Worm (Caenorhabditis elegans): ENCODE data around the gene dpy-28.
A peak's percentile ranks its signal among the peaks of the same experiment; 100 is the strongest.

The dpy-28 gene

ce11 chrIII:10730510-10730909 lies 32.4 kb upstream of the dpy-28 start, which contains the start of gene tat-3:
Gene tat-3, minus strand, starts transcription at chrIII:10730705.
- TF ChIP-seq snpc-1.1 (tag; optimal IDR thresholded peaks at IDR 0.05; ENCODE audit: insufficient read depth) (no peak), hlh-12 (tag; optimal IDR thresholded peaks at IDR 0.05) (no peak), lsl-1 (GFP tag; optimal IDR thresholded peaks at IDR 0.05) (peak; percentile 78), madf-10 (tag; optimal IDR thresholded peaks at IDR 0.05) (no peak), D2030.7 (GFP tag; IDR thresholded peaks at IDR 0.05) (peak; percentile 34; the same call in 1 of the 2 replicates), ama-1 (optimal IDR thresholded peaks at IDR 0.05) (no peak), ama-1 (GFP tag; optimal IDR thresholded peaks at IDR 0.05) (no peak), B0336.3 (GFP tag; IDR thresholded peaks at IDR 0.05) (no peak), rec-8 (tag; optimal IDR thresholded peaks at IDR 0.05) (no peak), ceh-91 (GFP tag; IDR thresholded peaks at IDR 0.05) (peak; percentile 33; the same call in 1 of the 2 replicates), mcd-1 (GFP tag; IDR thresholded peaks at IDR 0.05) (0 out of 2 replicates have a peak, but pooled peaks have one; percentile 13), madf-6 (GFP tag; IDR thresholded peaks at IDR 0.05) (peak; percentile 61), die-1 (tag; optimal IDR thresholded peaks at IDR 0.05) (no peak), F33H1.4 (GFP tag; IDR thresholded peaks at IDR 0.05) (peak; percentile 49), lin-40 (tag; optimal IDR thresholded peaks at IDR 0.05) (no peak), ekl-4 (GFP tag; IDR thresholded peaks at IDR 0.05) (0 out of 2 replicates have a peak, but pooled peaks have one; percentile 20), dox-1 (GFP tag; IDR thresholded peaks at IDR 0.05) (0 out of 2 replicates have a peak, but pooled peaks have one; percentile 19)

ce11 chrIII:10733300-10733699 lies 29.6 kb upstream of the dpy-28 start:
- TF ChIP-seq Y53F4B.3 (GFP tag; IDR thresholded peaks at IDR 0.05) (no peak), snpc-1.3 (tag; optimal IDR thresholded peaks at IDR 0.05; ENCODE audit: insufficient read depth) (peak; percentile 5), hmg-1.2 (GFP tag; IDR thresholded peaks at IDR 0.05) (peak; percentile 77), lsy-27 (tag; optimal IDR thresholded peaks at IDR 0.05; ENCODE audit: borderline replicate concordance, insufficient read depth) (no peak), ztf-25 (GFP tag; IDR thresholded peaks at IDR 0.05) (no peak), snpc-4 (GFP tag; optimal IDR thresholded peaks at IDR 0.05) (peak; percentile 85), snpc-4 (tag; optimal IDR thresholded peaks at IDR 0.05) (peak in 3 of 4 experiments; percentile 83 to 92 (median 88)), ekl-4 (GFP tag; IDR thresholded peaks at IDR 0.05) (no peak), lin-40 (tag; optimal IDR thresholded peaks at IDR 0.05) (no peak), B0336.3 (GFP tag; IDR thresholded peaks at IDR 0.05) (no peak), lin-35 (GFP tag; optimal IDR thresholded peaks at IDR 0.05) (no peak), unc-62 (GFP tag; optimal IDR thresholded peaks at IDR 0.05) (no peak), ZK185.1 (tag; optimal IDR thresholded peaks at IDR 0.05; ENCODE audit: poor library complexity, severe bottlenecking) (no peak), dpff-1 (tag; optimal IDR thresholded peaks at IDR 0.05) (no peak), ztf-6 (GFP tag; IDR thresholded peaks at IDR 0.05) (no peak), xnd-1 (tag; optimal IDR thresholded peaks at IDR 0.05) (no peak), zim-3 (tag; optimal IDR thresholded peaks at IDR 0.05) (no peak), F52B5.7 (tag; optimal IDR thresholded peaks at IDR 0.05) (no peak), fkh-3 (tag; optimal IDR thresholded peaks at IDR 0.05) (no peak), efl-1 (GFP tag; optimal IDR thresholded peaks at IDR 0.05) (no peak), athp-1 (tag; optimal IDR thresholded peaks at IDR 0.05) (no peak), mel-28 (tag; optimal IDR thresholded peaks at IDR 0.05; ENCODE audit: borderline replicate concordance) (no peak), F10E7.11 (tag; optimal IDR thresholded peaks at IDR 0.05) (no peak), mxl-1 (tag; optimal IDR thresholded peaks at IDR 0.05) (no peak), nfya-2 (GFP tag; IDR thresholded peaks at IDR 0.05) (no peak), snpc-3.4 (tag; optimal IDR thresholded peaks at IDR 0.05) (peak; percentile 55), hrde-1 (tag; optimal IDR thresholded peaks at IDR 0.05; ENCODE audit: borderline replicate concordance) (no peak), pbrm-1 (GFP tag; IDR thresholded peaks at IDR 0.05) (peak; percentile 83), nhr-120 (GFP tag; IDR thresholded peaks at IDR 0.05) (no peak), Y53G8AR.9 (GFP tag; conservative IDR thresholded peaks at IDR 0.05) (peak; percentile 65; the same call in 1 of the 2 replicates), madf-10 (tag; optimal IDR thresholded peaks at IDR 0.05) (no peak), aptf-2 (GFP tag; conservative IDR thresholded peaks at IDR 0.05) (no peak), Y95B8A.8 (GFP tag; IDR thresholded peaks at IDR 0.05) (no peak), madf-8 (GFP tag; conservative IDR thresholded peaks at IDR 0.05) (peak; percentile 39; the same call in 1 of the 2 replicates)
